Worm (Caenorhabditis elegans) whole organism, mixed stage, embryonic: Measurements from ENCODE around the gene atf-7.

Source experiments
- M03D4.4 ChIP-seq: sonication (generic microtip); optimal IDR thresholded peaks from 2 replicates; lab custom pipeline; 2017; ENCODE audit warnings: mild to moderate bottlenecking, missing genetic modification characterization, missing compliant biosample characterization
- bed-3 ChIP-seq: fragments of 200-800 bp; sonication (Bioruptor generic); optimal IDR thresholded peaks from 3 replicates; lab custom pipeline; 2018; ENCODE audit warnings: mild to moderate bottlenecking, missing genetic modification characterization, moderate library complexity, missing compliant biosample characterization
- blmp-1 ChIP-seq: fragments of 150-350 bp; optimal IDR thresholded peaks from 2 replicates; lab custom pipeline; 2014; ENCODE audit warnings: missing biosample characterization, missing genetic modification characterization
- ceh-39 ChIP-seq: fragments of 150-350 bp; optimal IDR thresholded peaks from 2 replicates; lab custom pipeline; 2014; ENCODE audit warnings: missing biosample characterization, missing genetic modification characterization
- ceh-43 ChIP-seq: fragments of 200-800 bp; sonication (Bioruptor generic); optimal IDR thresholded peaks from 2 replicates; lab custom pipeline; 2018; ENCODE audit warnings: mild to moderate bottlenecking, missing genetic modification characterization, moderate library complexity, missing compliant biosample characterization
- ceh-83 ChIP-seq: fragments of 200-800 bp; sonication (Bioruptor generic); optimal IDR thresholded peaks from 2 replicates; lab custom pipeline; 2018; ENCODE audit warnings: mild to moderate bottlenecking, missing genetic modification characterization, missing compliant biosample characterization
- ces-1 ChIP-seq: fragments of 150-350 bp; optimal IDR thresholded peaks from 2 replicates; lab custom pipeline; 2014; ENCODE audit warnings: missing biosample characterization, missing genetic modification reagents, missing genetic modification characterization
- cnd-1 ChIP-seq: fragments of 200-800 bp; sonication (Bioruptor generic); optimal IDR thresholded peaks from 2 replicates; lab custom pipeline; 2018; ENCODE audit warnings: mild to moderate bottlenecking, missing genetic modification characterization, missing compliant biosample characterization
- drap-1 ChIP-seq: fragments of 200-800 bp; sonication (Bioruptor generic); optimal IDR thresholded peaks from 3 replicates; lab custom pipeline; 2018; ENCODE audit warnings: mild to moderate bottlenecking, missing genetic modification characterization, missing compliant biosample characterization
- elt-1 ChIP-seq: sonication (generic microtip); optimal IDR thresholded peaks from 2 replicates; lab custom pipeline; 2017; ENCODE audit warnings: missing genetic modification characterization, mild to moderate bottlenecking, missing compliant biosample characterization, antibody characterized with exemption, moderate library complexity, borderline replicate concordance; ENCODE audit not compliant: insufficient read depth
- elt-3 ChIP-seq: fragments of 150-350 bp; optimal IDR thresholded peaks from 2 replicates; lab custom pipeline; 2014; ENCODE audit warnings: missing biosample characterization, missing genetic modification characterization
- ham-2 ChIP-seq: fragments of 200-800 bp; sonication (Bioruptor generic); optimal IDR thresholded peaks from 2 replicates; lab custom pipeline; 2018; ENCODE audit warnings: mild to moderate bottlenecking, missing genetic modification characterization, missing compliant biosample characterization
- hlh-1 ChIP-seq: fragments of 150-350 bp; optimal IDR thresholded peaks from 2 replicates; lab custom pipeline; 2014; ENCODE audit warnings: missing biosample characterization, missing genetic modification reagents, missing genetic modification characterization
- lin-13 ChIP-seq: fragments of 150-350 bp; optimal IDR thresholded peaks from 2 replicates; lab custom pipeline; 2014; ENCODE audit warnings: missing biosample characterization, missing genetic modification characterization
- lin-32 ChIP-seq: fragments of 200-800 bp; sonication (Bioruptor generic); optimal IDR thresholded peaks from 2 replicates; lab custom pipeline; 2018; ENCODE audit warnings: mild to moderate bottlenecking, missing genetic modification characterization, missing compliant biosample characterization
- lsy-2 ChIP-seq: fragments of 150-350 bp; optimal IDR thresholded peaks from 2 replicates; lab custom pipeline; 2014; ENCODE audit warnings: missing biosample characterization, missing genetic modification characterization
- mab-5 ChIP-seq: fragments of 150-350 bp; optimal IDR thresholded peaks from 2 replicates; lab custom pipeline; 2014; ENCODE audit warnings: missing biosample characterization, missing genetic modification characterization
- mep-1 ChIP-seq: fragments of 150-350 bp; optimal IDR thresholded peaks from 2 replicates; lab custom pipeline; 2017; ENCODE audit warnings: missing biosample characterization, missing genetic modification reagents, missing genetic modification characterization, inconsistent platforms
- mls-2 ChIP-seq: sonication (generic microtip); optimal IDR thresholded peaks from 2 replicates; lab custom pipeline; 2016; ENCODE audit warnings: mild to moderate bottlenecking, missing genetic modification characterization, moderate library complexity, missing compliant biosample characterization
- nhr-12 ChIP-seq: fragments of 150-350 bp; optimal IDR thresholded peaks from 2 replicates; lab custom pipeline; 2014; ENCODE audit warnings: missing biosample characterization, missing genetic modification characterization
- nhr-237 ChIP-seq: fragments of 150-350 bp; optimal IDR thresholded peaks from 2 replicates; lab custom pipeline; 2014; ENCODE audit warnings: missing biosample characterization, missing genetic modification characterization
- nhr-28 ChIP-seq: fragments of 150-350 bp; optimal IDR thresholded peaks from 2 replicates; lab custom pipeline; 2014; ENCODE audit warnings: missing biosample characterization, missing genetic modification characterization
- nhr-76 ChIP-seq: sonication (generic microtip); optimal IDR thresholded peaks from 2 replicates; lab custom pipeline; 2017; ENCODE audit warnings: missing biosample characterization, missing genetic modification characterization
- pha-4 ChIP-seq: fragments of 150-350 bp; optimal IDR thresholded peaks from 2 replicates; lab custom pipeline; 2018; ENCODE audit warnings: missing biosample characterization, missing genetic modification reagents, missing genetic modification characterization
- sem-2 ChIP-seq: fragments of 200-800 bp; sonication (Bioruptor generic); optimal IDR thresholded peaks from 2 replicates; lab custom pipeline; 2018; ENCODE audit warnings: mild to moderate bottlenecking, missing genetic modification characterization, missing compliant biosample characterization
- snpc-4 ChIP-seq: fragments of 150-350 bp; optimal IDR thresholded peaks from 2 replicates; lab custom pipeline; 2014; ENCODE audit warnings: missing biosample characterization, missing genetic modification characterization
- sptf-1 ChIP-seq: sonication (generic microtip); optimal IDR thresholded peaks from 2 replicates; lab custom pipeline; 2017; ENCODE audit warnings: mild to moderate bottlenecking, missing genetic modification characterization, moderate library complexity, missing compliant biosample characterization
- tbx-8 ChIP-seq: fragments of 200-800 bp; sonication (Bioruptor generic); optimal IDR thresholded peaks from 2 replicates; lab custom pipeline; 2018; ENCODE audit warnings: mild to moderate bottlenecking, missing genetic modification characterization, moderate library complexity, missing compliant biosample characterization
- unc-120 ChIP-seq: sonication (generic microtip); optimal IDR thresholded peaks from 2 replicates; lab custom pipeline; 2017; ENCODE audit warnings: missing genetic modification characterization, missing compliant biosample characterization; ENCODE audit not compliant: poor library complexity, severe bottlenecking
- unc-39 ChIP-seq: fragments of 150-350 bp; optimal IDR thresholded peaks from 2 replicates; lab custom pipeline; 2014; ENCODE audit warnings: missing biosample characterization, missing genetic modification characterization
- unc-62 ChIP-seq: fragments of 150-350 bp; optimal IDR thresholded peaks from 2 replicates; lab custom pipeline; 2014; ENCODE audit warnings: missing biosample characterization, missing genetic modification reagents, missing genetic modification characterization
- zip-8 ChIP-seq: fragments of 150-350 bp; optimal IDR thresholded peaks from 2 replicates; lab custom pipeline; 2014; ENCODE audit warnings: missing biosample characterization, missing genetic modification characterization
- ztf-11 ChIP-seq: fragments of 150-350 bp; optimal IDR thresholded peaks from 2 replicates; lab custom pipeline; 2014; ENCODE audit warnings: missing biosample characterization, missing genetic modification characterization

Gene atf-7

DNA sequence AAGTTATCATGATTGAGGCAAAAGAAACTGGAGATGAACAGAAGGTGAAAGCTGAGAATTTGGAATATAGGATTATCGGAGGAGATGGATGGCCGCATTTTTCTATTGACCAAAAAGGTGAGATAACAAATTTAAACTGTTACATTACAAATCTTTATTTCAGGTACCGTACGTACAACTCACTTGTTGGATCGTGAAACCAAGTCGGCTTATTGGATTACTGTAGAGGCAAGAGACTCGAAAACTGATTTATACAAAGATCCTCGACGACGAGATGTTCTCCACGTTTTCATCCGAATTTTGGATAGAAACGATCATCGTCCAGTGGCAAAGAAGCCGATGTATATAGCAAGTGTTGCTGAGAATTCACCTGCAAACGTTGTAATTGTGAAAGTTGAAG is 27.2 kb upstream of the atf-7 start:
- no peak for TF ChIP-seq ztf-11 (tag; lab: Kevin White, UChicago)
- TF ChIP-seq nhr-12 (tag; lab: Kevin White, UChicago) = no peak
- no peak for TF ChIP-seq elt-3 (tag; lab: Kevin White, UChicago)
- TF ChIP-seq zip-8 (tag; lab: Kevin White, UChicago) = no peak
- TF ChIP-seq ceh-83 (GFP tag; lab: Kevin White, UChicago) = no peak
- TF ChIP-seq hlh-1 = no peak
- TF ChIP-seq pha-4 (tag; lab: Kevin White, UChicago) = no peak
- TF ChIP-seq unc-120 (tag; lab: Kevin White, UChicago) = no peak
- TF ChIP-seq cnd-1 = no peak
- no peak for TF ChIP-seq mep-1 (tag; lab: Kevin White, UChicago)
- TF ChIP-seq ceh-43 (GFP tag; lab: Kevin White, UChicago) = no peak
- TF ChIP-seq ces-1 = no peak
- TF ChIP-seq ham-2 (GFP tag; lab: Kevin White, UChicago) = no peak
- no peak for TF ChIP-seq M03D4.4 (tag; lab: Kevin White, UChicago)
- TF ChIP-seq blmp-1 (tag; lab: Kevin White, UChicago) = no peak

DNA sequence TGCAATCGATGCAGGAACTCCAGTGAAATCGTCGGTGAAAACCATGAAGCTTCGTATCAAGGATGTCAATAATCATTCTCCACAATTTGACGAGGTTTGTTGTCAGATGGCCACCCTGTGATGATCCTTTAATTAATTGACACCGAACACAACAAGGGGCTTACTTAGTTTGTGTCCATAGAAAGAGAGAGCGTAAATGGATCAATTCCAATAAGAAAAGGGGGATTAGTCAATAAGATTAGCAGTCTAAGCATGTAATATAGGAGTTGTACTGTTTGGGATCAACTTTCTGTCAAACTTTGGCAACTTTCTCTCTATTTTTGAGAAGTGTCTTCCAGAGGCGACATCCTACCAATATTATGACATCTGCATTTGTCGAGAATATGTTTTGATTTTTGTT is 25.2 kb upstream of the atf-7 start:
- TF ChIP-seq ces-1 (peak; percentile 95), ztf-11 (tag; lab: Kevin White, UChicago) (no peak)

DNA sequence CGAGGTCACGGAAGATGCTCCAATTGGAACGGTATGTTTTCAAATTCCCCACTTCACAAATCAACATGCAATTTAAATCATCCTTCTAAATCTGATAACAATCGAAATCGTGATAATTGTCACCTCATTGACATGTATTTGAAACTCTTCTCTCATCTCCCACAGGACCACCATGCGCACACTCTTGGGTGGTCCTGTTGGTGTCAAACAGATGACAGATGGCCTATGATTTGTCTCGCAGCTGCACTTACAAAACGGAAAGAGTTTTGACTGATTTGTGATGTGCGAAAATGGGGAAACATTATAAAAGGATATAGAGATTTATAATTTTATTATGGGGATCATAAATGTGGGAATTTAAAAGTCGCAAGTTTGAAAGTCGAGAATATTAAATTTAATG is 24.6 kb upstream of the atf-7 start:
- TF ChIP-seq snpc-4 (tag; lab: Kevin White, UChicago) (no peak), nhr-28 (tag; lab: Kevin White, UChicago) (no peak), unc-62 (GFP tag; lab: Kevin White, UChicago) (peak; percentile 61), lsy-2 (no peak), cnd-1 (peak; percentile 86), elt-3 (tag; lab: Kevin White, UChicago) (no peak), ceh-43 (GFP tag; lab: Kevin White, UChicago) (no peak), tbx-8 (GFP tag; lab: Kevin White, UChicago) (no peak), bed-3 (GFP tag; lab: Kevin White, UChicago) (no peak), sptf-1 (tag; lab: Kevin White, UChicago) (no peak), ceh-83 (GFP tag; lab: Kevin White, UChicago) (no peak), unc-120 (tag; lab: Kevin White, UChicago) (no peak), elt-1 (tag; lab: Kevin White, UChicago) (no peak), lin-13 (tag; lab: Kevin White, UChicago) (no peak), unc-39 (tag; lab: Kevin White, UChicago) (no peak), ces-1 (peak; percentile 59), ztf-11 (tag; lab: Kevin White, UChicago) (no peak), mls-2 (tag; lab: Kevin White, UChicago) (no peak), zip-8 (tag; lab: Kevin White, UChicago) (no peak), drap-1 (GFP tag; lab: Kevin White, UChicago) (no peak), hlh-1 (peak; percentile 27), M03D4.4 (tag; lab: Kevin White, UChicago) (no peak), pha-4 (tag; lab: Kevin White, UChicago) (no peak)

DNA sequence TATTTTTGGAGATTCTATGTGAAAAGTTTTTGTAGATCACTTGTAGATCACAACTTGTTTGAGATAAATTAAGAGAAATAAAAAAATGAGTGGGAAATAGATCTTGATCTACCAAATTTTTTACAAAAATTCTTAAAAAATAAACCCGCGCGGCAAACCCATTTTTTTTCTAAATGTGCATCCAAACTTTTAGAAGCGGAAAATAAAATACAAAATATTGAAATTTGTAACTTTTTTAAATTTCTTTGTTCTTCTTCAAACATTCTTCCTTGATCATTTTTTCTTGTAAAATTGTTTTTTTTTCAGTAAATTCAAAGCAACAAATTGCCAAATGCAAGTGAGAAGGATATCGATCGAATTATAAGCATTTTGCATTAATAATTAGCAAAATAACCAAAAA is 21.2 kb upstream of the atf-7 start, which contains the start of gene cdh-4:
cdh-4 (plus strand) TSS at position 301 of the 400 bp plus-strand sequence.
- TF ChIP-seq ces-1 (no peak), nhr-237 (tag; lab: Kevin White, UChicago) (no peak), drap-1 (GFP tag; lab: Kevin White, UChicago) (no peak), ceh-83 (GFP tag; lab: Kevin White, UChicago) (no peak), unc-120 (tag; lab: Kevin White, UChicago) (no peak), pha-4 (tag; lab: Kevin White, UChicago) (no peak), sptf-1 (tag; lab: Kevin White, UChicago) (no peak), ztf-11 (tag; lab: Kevin White, UChicago) (no peak), elt-3 (tag; lab: Kevin White, UChicago) (no peak), hlh-1 (no peak), sem-2 (GFP tag; lab: Kevin White, UChicago) (no peak), mab-5 (tag; lab: Kevin White, UChicago) (no peak), nhr-76 (no peak), ham-2 (GFP tag; lab: Kevin White, UChicago) (no peak), elt-1 (tag; lab: Kevin White, UChicago) (no peak), nhr-12 (tag; lab: Kevin White, UChicago) (no peak), tbx-8 (GFP tag; lab: Kevin White, UChicago) (no peak), ceh-39 (no peak), bed-3 (GFP tag; lab: Kevin White, UChicago) (no peak), lin-32 (no peak)
